Fruit fly (Drosophila melanogaster): ENCODE measurements around the gene CG13386.

CG13386 gene

DNA sequence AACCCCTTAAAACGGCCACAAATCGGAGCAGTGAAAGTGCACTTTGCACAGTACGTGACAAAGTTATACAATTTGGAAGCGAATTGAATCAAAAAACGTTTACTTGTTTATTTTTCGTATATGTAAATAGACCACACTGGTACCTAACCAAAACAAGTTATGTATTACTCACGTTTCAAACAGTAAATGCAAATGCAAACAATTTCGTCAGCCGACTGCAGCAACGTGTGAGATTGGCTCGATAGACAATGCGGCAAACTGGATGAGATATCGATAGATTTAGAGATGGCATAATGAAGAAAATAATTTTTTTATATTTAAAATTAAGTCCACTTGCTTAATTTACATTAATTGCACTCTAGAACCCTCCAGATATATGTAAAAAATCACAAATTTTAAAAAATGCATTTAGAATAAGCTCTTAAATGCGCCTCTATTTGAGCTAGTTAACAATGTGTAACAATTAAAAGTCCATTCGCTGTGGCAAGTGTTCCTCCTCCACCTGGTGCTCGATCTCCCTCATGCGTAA is 17.2 kb upstream of the CG13386 start, which contains the start of gene AlaRS (continued):
- TF ChIP-seq CG6792 (GFP tag; optimal IDR thresholded peaks at IDR 0.05) (peak; percentile 16), fd59A (GFP tag; optimal IDR thresholded peaks at IDR 0.05) (no peak), CG6854 (GFP tag; optimal IDR thresholded peaks at IDR 0.05) (peak; percentile 5), CG32006 (GFP tag; optimal IDR thresholded peaks at IDR 0.05) (peak; percentile 14), Ets96B (tag; optimal IDR thresholded peaks at IDR 0.05) (peak; percentile 1), CG3032 (tag; optimal IDR thresholded peaks at IDR 0.05) (peak; percentile 8), CG11762 (GFP tag; optimal IDR thresholded peaks at IDR 0.05; ENCODE audit: insufficient read depth) (no peak), pdm3 (GFP tag; optimal IDR thresholded peaks at IDR 0.05) (peak; percentile 42), CG15336 (GFP tag; IDR thresholded peaks at IDR 0.05) (peak; percentile 39), Met (GFP tag; optimal IDR thresholded peaks at IDR 0.05) (peak; percentile 52), ss (GFP tag; optimal IDR thresholded peaks at IDR 0.05) (peak in 1 of 2 experiments; percentile 11), fd85E (GFP tag; optimal IDR thresholded peaks at IDR 0.05) (peak; percentile 9), OdsH (GFP tag; optimal IDR thresholded peaks at IDR 0.05) (peak; percentile 59), CG9139 (GFP tag; optimal IDR thresholded peaks at IDR 0.05) (peak; percentile 6), lz (GFP tag; optimal IDR thresholded peaks at IDR 0.05) (peak; percentile 38), CG4318 (GFP tag; optimal IDR thresholded peaks at IDR 0.05) (no peak), Sox14 (GFP tag; optimal IDR thresholded peaks at IDR 0.05) (peak; percentile 45), CG7368 (GFP tag; optimal IDR thresholded peaks at IDR 0.05) (no peak)

DNA sequence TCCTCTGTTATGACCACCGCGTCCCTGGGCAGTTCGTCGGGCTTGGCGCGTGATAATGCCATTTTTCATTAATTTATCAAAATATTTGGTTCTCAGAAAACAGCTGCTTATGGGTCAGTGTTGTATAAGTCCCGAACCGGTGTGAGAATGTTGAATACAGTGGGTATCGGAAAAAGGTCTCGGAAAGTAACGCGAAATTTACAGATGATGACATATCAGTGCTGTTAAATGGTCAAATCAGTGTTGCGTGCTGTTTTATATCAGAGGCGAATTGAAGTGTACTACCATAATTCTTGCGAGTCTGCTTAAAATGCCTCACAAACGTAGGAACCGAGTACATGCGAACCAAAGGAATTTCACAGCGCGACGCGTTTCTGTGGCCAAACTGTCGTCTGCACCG is 16.2 kb upstream of the CG13386 start, which contains the start of the genes CG13392 and Rcd4:
TSS of gene CG13392 (minus strand) at position 162 of the 400 bp plus-strand sequence.
TSS of gene Rcd4 (plus strand) at position 216 of the 400 bp plus-strand sequence.
- TF ChIP-seq fd59A (GFP tag; optimal IDR thresholded peaks at IDR 0.05) = no peak
- TF ChIP-seq ss (GFP tag; optimal IDR thresholded peaks at IDR 0.05) = peak in 1 of 2 experiments; percentile 26
- no peak for TF ChIP-seq CG15336 (GFP tag; IDR thresholded peaks at IDR 0.05)
- peak; percentile 70 for TF ChIP-seq CG1621 (tag; optimal IDR thresholded peaks at IDR 0.05)
- TF ChIP-seq CG8319 (GFP tag; optimal IDR thresholded peaks at IDR 0.05) = no peak
- no peak for TF ChIP-seq CG6276 (GFP tag; optimal IDR thresholded peaks at IDR 0.05)
- TF ChIP-seq vri (GFP tag; optimal IDR thresholded peaks at IDR 0.05) = peak; percentile 92
- no peak for TF ChIP-seq CG16779 (tag; optimal IDR thresholded peaks at IDR 0.05)
- TF ChIP-seq Gug (GFP tag; IDR thresholded peaks at IDR 0.05) = no peak
- no peak for TF ChIP-seq CG9139 (GFP tag; optimal IDR thresholded peaks at IDR 0.05)
- no peak for TF ChIP-seq CG4318 (GFP tag; optimal IDR thresholded peaks at IDR 0.05)
- TF ChIP-seq CG10631 (GFP tag; optimal IDR thresholded peaks at IDR 0.05) = peak; percentile 62
- TF ChIP-seq CG31627 (GFP tag; optimal IDR thresholded peaks at IDR 0.05) = peak; percentile 80
- peak; percentile 36 for TF ChIP-seq CG6854 (GFP tag; optimal IDR thresholded peaks at IDR 0.05)
- peak; percentile 57 for TF ChIP-seq Met (GFP tag; optimal IDR thresholded peaks at IDR 0.05)
- TF ChIP-seq CG8632 (GFP tag; optimal IDR thresholded peaks at IDR 0.05) = peak; percentile 26
- TF ChIP-seq Hr4 (GFP tag; optimal IDR thresholded peaks at IDR 0.05) = peak; percentile 35
- TF ChIP-seq spab (GFP tag; optimal IDR thresholded peaks at IDR 0.05) = no peak
- peak; percentile 66 for TF ChIP-seq Hr39 (GFP tag; optimal IDR thresholded peaks at IDR 0.05)
- TF ChIP-seq topi (GFP tag; optimal IDR thresholded peaks at IDR 0.05) = peak; percentile 76
- peak; percentile 3 for TF ChIP-seq Lpt (GFP tag; optimal IDR thresholded peaks at IDR 0.05)
- peak; percentile 62 for TF ChIP-seq Sox14 (GFP tag; optimal IDR thresholded peaks at IDR 0.05)
- peak; percentile 41 for TF ChIP-seq CG32006 (GFP tag; optimal IDR thresholded peaks at IDR 0.05)
- no peak for TF ChIP-seq Blimp-1 (GFP tag; optimal IDR thresholded peaks at IDR 0.05)
- peak; percentile 46 for TF ChIP-seq CG6808 (GFP tag; optimal IDR thresholded peaks at IDR 0.05)
- TF ChIP-seq Eip78C (GFP tag) = peak; percentile 78
- peak; percentile 35 for TF ChIP-seq CG10669 (GFP tag; optimal IDR thresholded peaks at IDR 0.05)
- no peak for TF ChIP-seq Hr38 (GFP tag; optimal IDR thresholded peaks at IDR 0.05)
- TF ChIP-seq CG3919 (GFP tag; optimal IDR thresholded peaks at IDR 0.05) = peak; percentile 79
- TF ChIP-seq dac (GFP tag; optimal IDR thresholded peaks at IDR 0.05) = no peak
- TF ChIP-seq achi (GFP tag; optimal IDR thresholded peaks at IDR 0.05) = peak; percentile 80
- TF ChIP-seq salr (GFP tag; optimal IDR thresholded peaks at IDR 0.05) = peak; percentile 15 to 36
- peak; percentile 63 for TF ChIP-seq OdsH (GFP tag; optimal IDR thresholded peaks at IDR 0.05)
- peak; percentile 58 for TF ChIP-seq CG6792 (GFP tag; optimal IDR thresholded peaks at IDR 0.05)
- peak; percentile 42 for TF ChIP-seq Ets21C (GFP tag; optimal IDR thresholded peaks at IDR 0.05)
- TF ChIP-seq fd85E (GFP tag; optimal IDR thresholded peaks at IDR 0.05) = peak; percentile 21
- peak; percentile 57 for TF ChIP-seq pdm3 (GFP tag; optimal IDR thresholded peaks at IDR 0.05)
- TF ChIP-seq Sox15 (GFP tag; optimal IDR thresholded peaks at IDR 0.05) = no peak
- TF ChIP-seq CG8119 (GFP tag; IDR thresholded peaks at IDR 0.05) = no peak
- peak; percentile 49 for TF ChIP-seq Smox (GFP tag; optimal IDR thresholded peaks at IDR 0.05)
- peak; percentile 69; the same call in 2 of the 3 replicates for TF ChIP-seq CG6163 (GFP tag; IDR thresholded peaks at IDR 0.05)
- peak; percentile 60 for TF ChIP-seq acj6 (GFP tag; optimal IDR thresholded peaks at IDR 0.05)
- TF ChIP-seq Eip75B (GFP tag; optimal IDR thresholded peaks at IDR 0.05) = peak; percentile 50
